Fruit fly (Drosophila melanogaster) Kc167 (cell line): ENCODE results near the gene Or65a.

Experiments
- Sin3A ChIP-seq: fragments of >200 bp; optimal IDR thresholded peaks from 2 replicates; lab custom pipeline; 2018; ENCODE audit warnings: missing external identifiers
- h ChIP-seq: fragments of >200 bp; optimal IDR thresholded peaks from 3 replicates; lab custom pipeline; 2018; ENCODE audit warnings: missing external identifiers
- insv ChIP-seq: fragments of >200 bp; optimal IDR thresholded peaks from 3 replicates; lab custom pipeline; 2018; ENCODE audit warnings: missing external identifiers
- psq ChIP-seq: fragments of >200 bp; optimal IDR thresholded peaks from 2 replicates; lab custom pipeline; 2017; ENCODE audit warnings: missing external identifiers

- no peak for TF ChIP-seq psq (lab: Kevin White, UChicago)
- no peak for TF ChIP-seq h (lab: Kevin White, UChicago)
- no peak for TF ChIP-seq insv
- TF ChIP-seq Sin3A (lab: Kevin White, UChicago): no peak
Measured at dm6 chr3L:6331399-6332111, 11.1 kb downstream of the Or65a start.
